Worm (Caenorhabditis elegans): ENCODE results near the gene ebp-1.
A peak's percentile ranks its signal among the peaks of the same experiment; 100 is the strongest.

Gene ebp-1

DNA sequence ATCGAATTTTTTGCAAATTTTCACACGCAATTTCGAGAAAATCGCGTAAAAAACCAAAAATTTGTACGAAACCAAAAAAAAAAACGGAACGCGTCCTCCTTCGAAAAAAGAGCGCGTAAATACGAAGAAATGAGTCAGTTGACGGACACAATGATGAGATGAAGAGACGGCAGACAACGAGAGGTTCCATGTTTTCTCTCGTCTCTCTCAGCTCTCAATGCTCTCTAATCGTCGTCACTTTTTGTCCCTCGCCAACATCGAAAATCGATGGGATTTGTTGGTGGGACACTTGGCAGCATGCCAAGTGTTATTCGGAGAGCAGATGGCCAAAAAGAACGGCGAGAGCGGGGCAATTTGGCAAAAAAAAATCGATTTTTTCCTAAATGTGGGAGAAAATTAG, 35.8 kb downstream of the ebp-1 start (continued):
- no peak for TF ChIP-seq nhr-90 (tag; optimal IDR thresholded peaks at IDR 0.05)
- TF ChIP-seq ztf-6 (GFP tag; IDR thresholded peaks at IDR 0.05): no peak
- peak; percentile 9 for TF ChIP-seq lsl-1 (GFP tag; optimal IDR thresholded peaks at IDR 0.05)
- no peak for TF ChIP-seq T26A5.8 (tag; optimal IDR thresholded peaks at IDR 0.05)
- TF ChIP-seq nfyb-1 (GFP tag; IDR thresholded peaks at IDR 0.05): peak; percentile 61
- no peak for TF ChIP-seq repo-1 (tag; optimal IDR thresholded peaks at IDR 0.05)
- no peak for TF ChIP-seq snpc-1.3 (tag; optimal IDR thresholded peaks at IDR 0.05; ENCODE audit: insufficient read depth)
- no peak for TF ChIP-seq him-1 (tag; optimal IDR thresholded peaks at IDR 0.05)
- no peak for TF ChIP-seq tbx-9 (tag; optimal IDR thresholded peaks at IDR 0.05; ENCODE audit: borderline replicate concordance)
- no peak for TF ChIP-seq Y79H2A.3 (GFP tag; conservative IDR thresholded peaks at IDR 0.05)
- TF ChIP-seq xnd-1 (tag; optimal IDR thresholded peaks at IDR 0.05): no peak
- TF ChIP-seq nhr-27 (tag; optimal IDR thresholded peaks at IDR 0.05): no peak
- no peak for TF ChIP-seq F57C9.4 (tag; optimal IDR thresholded peaks at IDR 0.05)
- no peak for TF ChIP-seq nhr-179 (tag; optimal IDR thresholded peaks at IDR 0.05)
- TF ChIP-seq ceh-91 (GFP tag; IDR thresholded peaks at IDR 0.05): no peak
- no peak for TF ChIP-seq zim-3 (tag; optimal IDR thresholded peaks at IDR 0.05)
- TF ChIP-seq F55B11.4 (tag; optimal IDR thresholded peaks at IDR 0.05; ENCODE audit: borderline replicate concordance, insufficient read depth): no peak
- no peak for TF ChIP-seq ceh-58 (GFP tag; IDR thresholded peaks at IDR 0.05)
- TF ChIP-seq snpc-1.1 (tag; optimal IDR thresholded peaks at IDR 0.05; ENCODE audit: insufficient read depth): no peak
- TF ChIP-seq lin-40 (tag; optimal IDR thresholded peaks at IDR 0.05): peak; percentile 76
- TF ChIP-seq hmg-20 (GFP tag; IDR thresholded peaks at IDR 0.05): no peak
- TF ChIP-seq tlf-1 (GFP tag; optimal IDR thresholded peaks at IDR 0.05): no peak
- no peak for TF ChIP-seq ztf-18 (tag; optimal IDR thresholded peaks at IDR 0.05)
- TF ChIP-seq snpc-4 (GFP tag; optimal IDR thresholded peaks at IDR 0.05): no peak
- peak in 2 of 4 experiments; percentile 67 to 68 for TF ChIP-seq snpc-4 (tag; optimal IDR thresholded peaks at IDR 0.05)
- TF ChIP-seq chd-7 (tag; optimal IDR thresholded peaks at IDR 0.05): no peak
- TF ChIP-seq ztf-25 (GFP tag; IDR thresholded peaks at IDR 0.05): no peak
- TF ChIP-seq F37B4.10 (GFP tag; IDR thresholded peaks at IDR 0.05): no peak
- TF ChIP-seq B0019.2 (GFP tag; conservative IDR thresholded peaks at IDR 0.05): no peak
- peak; percentile 77 for TF ChIP-seq mcd-1 (GFP tag; IDR thresholded peaks at IDR 0.05)
- TF ChIP-seq F52B5.7 (tag; optimal IDR thresholded peaks at IDR 0.05): no peak
- no peak for TF ChIP-seq dpl-1 (GFP tag; optimal IDR thresholded peaks at IDR 0.05)
- no peak for TF ChIP-seq pha-4 (tag; optimal IDR thresholded peaks at IDR 0.05)
- peak; percentile 98 for TF ChIP-seq hmg-1.2 (GFP tag; IDR thresholded peaks at IDR 0.05)
- TF ChIP-seq die-1 (tag; optimal IDR thresholded peaks at IDR 0.05): no peak
- TF ChIP-seq ztf-26 (tag; optimal IDR thresholded peaks at IDR 0.05): no peak
- TF ChIP-seq tbp1 (GFP tag; optimal IDR thresholded peaks at IDR 0.05): peak; percentile 13
- TF ChIP-seq madf-3 (GFP tag; IDR thresholded peaks at IDR 0.05): no peak
- TF ChIP-seq mxl-1 (tag; optimal IDR thresholded peaks at IDR 0.05): no peak
- TF ChIP-seq fkh-3 (tag; optimal IDR thresholded peaks at IDR 0.05): no peak
- peak; percentile 67 for TF ChIP-seq attf-5 (GFP tag; optimal IDR thresholded peaks at IDR 0.05)
- TF ChIP-seq lsy-27 (tag; optimal IDR thresholded peaks at IDR 0.05; ENCODE audit: borderline replicate concordance, insufficient read depth): no peak
- no peak for TF ChIP-seq F57A8.1 (GFP tag; optimal IDR thresholded peaks at IDR 0.05)
- TF ChIP-seq ceh-40 (GFP tag; IDR thresholded peaks at IDR 0.05): no peak
- TF ChIP-seq mes-4 (tag; optimal IDR thresholded peaks at IDR 0.05): no peak
- TF ChIP-seq F10E7.11 (tag; optimal IDR thresholded peaks at IDR 0.05): no peak
- TF ChIP-seq C06A6.2 (GFP tag; conservative IDR thresholded peaks at IDR 0.05): no peak
- TF ChIP-seq madf-10 (tag; optimal IDR thresholded peaks at IDR 0.05): no peak
- TF ChIP-seq Y95B8A.8 (GFP tag; IDR thresholded peaks at IDR 0.05): no peak
- no peak for TF ChIP-seq B0261.1 (tag; optimal IDR thresholded peaks at IDR 0.05)

Measured in whole organism, young adult.